Worm (Caenorhabditis elegans) whole organism, L2 larva: ENCODE results near the gene clec-84.

Source experiments
- C34F6.9 ChIP-seq: fragments of 150-350 bp; optimal IDR thresholded peaks from 2 replicates; lab custom pipeline; 2014; ENCODE audit warnings: missing biosample characterization, missing genetic modification characterization
- F13H6.1 ChIP-seq: sonication (generic microtip); optimal IDR thresholded peaks from 2 replicates; lab custom pipeline; 2016; ENCODE audit warnings: missing genetic modification characterization, missing compliant biosample characterization
- R02D3.7 ChIP-seq: fragments of 150-350 bp; optimal IDR thresholded peaks from 2 replicates; lab custom pipeline; 2014; ENCODE audit warnings: missing biosample characterization, missing genetic modification characterization
- Y55F3AM.14 ChIP-seq: fragments of 200-800 bp; sonication (Bioruptor generic); optimal IDR thresholded peaks from 2 replicates; lab custom pipeline; 2018; ENCODE audit warnings: mild to moderate bottlenecking, missing genetic modification characterization, missing compliant biosample characterization
- aly-2 ChIP-seq: fragments of 150-350 bp; optimal IDR thresholded peaks from 2 replicates; lab custom pipeline; 2014; ENCODE audit warnings: missing biosample characterization, missing genetic modification characterization
- blmp-1 ChIP-seq: sonication (generic microtip); optimal IDR thresholded peaks from 2 replicates; lab custom pipeline; 2017; ENCODE audit warnings: missing genetic modification characterization, mild to moderate bottlenecking, missing compliant biosample characterization, antibody characterized with exemption, moderate library complexity; ENCODE audit not compliant: insufficient read depth
- ceh-16 ChIP-seq: fragments of 150-350 bp; optimal IDR thresholded peaks from 2 replicates; lab custom pipeline; 2014; ENCODE audit warnings: missing biosample characterization, missing genetic modification characterization
- ceh-82 ChIP-seq: fragments of 150-350 bp; optimal IDR thresholded peaks from 2 replicates; lab custom pipeline; 2014; ENCODE audit warnings: missing biosample characterization, missing genetic modification characterization
- dmd-4 ChIP-seq: sonication (generic microtip); optimal IDR thresholded peaks from 2 replicates; lab custom pipeline; 2017; ENCODE audit warnings: missing biosample characterization, missing genetic modification characterization
- elt-3 ChIP-seq: sonication (generic microtip); optimal IDR thresholded peaks from 2 replicates; lab custom pipeline; 2017; ENCODE audit warnings: missing biosample characterization, missing genetic modification characterization
- fos-1 ChIP-seq: fragments of 150-350 bp; optimal IDR thresholded peaks from 2 replicates; lab custom pipeline; 2014; ENCODE audit warnings: missing biosample characterization, missing genetic modification characterization
- gmeb-1 ChIP-seq: fragments of 150-350 bp; optimal IDR thresholded peaks from 2 replicates; lab custom pipeline; 2014; ENCODE audit warnings: missing biosample characterization, missing genetic modification characterization
- lin-13 ChIP-seq: fragments of 150-350 bp; optimal IDR thresholded peaks from 2 replicates; lab custom pipeline; 2014; ENCODE audit warnings: missing biosample characterization, missing genetic modification reagents, missing genetic modification characterization
- lin-39 ChIP-seq: fragments of 150-350 bp; optimal IDR thresholded peaks from 2 replicates; lab custom pipeline; 2014; ENCODE audit warnings: missing biosample characterization, missing genetic modification reagents, missing genetic modification characterization
- lsy-2 ChIP-seq, 2 experiments: fragments of 150-350 bp in 1 of 2; sonication (generic microtip) in 1 of 2; optimal IDR thresholded peaks; 2 replicates each; lab custom pipeline; 2014 to 2017; ENCODE audit warnings: missing biosample characterization in 2 of 2, missing genetic modification characterization in 2 of 2
- mab-5 ChIP-seq: fragments of 150-350 bp; optimal IDR thresholded peaks from 2 replicates; lab custom pipeline; 2014; ENCODE audit warnings: missing biosample characterization, missing genetic modification characterization
- mdl-1 ChIP-seq, 2 experiments: fragments of 150-350 bp in 1 of 2; sonication (generic microtip) in 1 of 2; optimal IDR thresholded peaks; 2 replicates each; lab custom pipeline; 2017; ENCODE audit warnings: missing biosample characterization in 2 of 2, missing genetic modification characterization in 2 of 2
- nhr-11 ChIP-seq: fragments of 150-350 bp; optimal IDR thresholded peaks from 2 replicates; lab custom pipeline; 2014; ENCODE audit warnings: missing biosample characterization, missing genetic modification characterization
- nhr-129 ChIP-seq: fragments of 150-350 bp; optimal IDR thresholded peaks from 2 replicates; lab custom pipeline; 2014; ENCODE audit warnings: missing biosample characterization, missing genetic modification characterization
- nhr-21 ChIP-seq: fragments of 150-350 bp; optimal IDR thresholded peaks from 2 replicates; lab custom pipeline; 2014; ENCODE audit warnings: missing biosample characterization, missing genetic modification characterization
- nhr-237 ChIP-seq: fragments of 150-350 bp; optimal IDR thresholded peaks from 2 replicates; lab custom pipeline; 2014; ENCODE audit warnings: missing biosample characterization, missing genetic modification characterization
- nhr-25 ChIP-seq: fragments of 150-350 bp; sonication (generic microtip); optimal IDR thresholded peaks from 3 replicates; lab custom pipeline; 2014; ENCODE audit warnings: missing biosample characterization, missing genetic modification characterization
- peb-1 ChIP-seq: fragments of 150-350 bp; optimal IDR thresholded peaks from 2 replicates; lab custom pipeline; 2014; ENCODE audit warnings: missing biosample characterization, missing genetic modification characterization
- sma-3 ChIP-seq: sonication (generic microtip); optimal IDR thresholded peaks from 2 replicates; lab custom pipeline; 2016; ENCODE audit warnings: missing genetic modification reagents, missing genetic modification characterization, missing compliant biosample characterization
- sma-9 ChIP-seq, 2 experiments: fragments of 150-350 bp in 1 of 2; sonication (generic microtip) in 1 of 2; optimal IDR thresholded peaks; 2 replicates each; lab custom pipeline; 2014 to 2016; ENCODE audit warnings: missing genetic modification characterization in 2 of 2, mild to moderate bottlenecking in 1 of 2, missing biosample characterization in 1 of 2, missing compliant biosample characterization in 1 of 2, missing genetic modification reagents in 1 of 2, moderate library complexity in 1 of 2
- unc-39 ChIP-seq: fragments of 150-350 bp; optimal IDR thresholded peaks from 2 replicates; lab custom pipeline; 2014; ENCODE audit warnings: missing biosample characterization, missing genetic modification characterization
- unc-55 ChIP-seq: fragments of 150-350 bp; sonication (generic microtip); optimal IDR thresholded peaks from 3 replicates; lab custom pipeline; 2014; ENCODE audit warnings: missing biosample characterization, missing genetic modification reagents, missing genetic modification characterization
- unc-62 ChIP-seq: fragments of 150-350 bp; optimal IDR thresholded peaks from 2 replicates; lab custom pipeline; 2014; ENCODE audit warnings: missing biosample characterization, missing genetic modification reagents, missing genetic modification characterization
- ztf-1 ChIP-seq: fragments of 200-800 bp; sonication (Bioruptor generic); conservative IDR thresholded peaks from 2 replicates; pipeline ENCODE4 v1.3.6; 2022; ENCODE audit warnings: missing genetic modification characterization, missing compliant biosample characterization
- ztf-4 ChIP-seq: fragments of 150-350 bp; optimal IDR thresholded peaks from 2 replicates; lab custom pipeline; 2014; ENCODE audit warnings: missing biosample characterization, missing genetic modification characterization

clec-84 gene

ce11 chrIV:2846264-2846663 is 4.0 kb downstream of the clec-84 start, which contains the start of gene Y54G2A.40:
Y54G2A.40 (plus strand) TSS chrIV:2846476.
- TF ChIP-seq nhr-11 (tag; lab: Kevin White, UChicago) (no peak), elt-3 (no peak), lin-13 (GFP tag; lab: Kevin White, UChicago) (peak; percentile 10), lin-39 (tag; lab: Kevin White, UChicago) (no peak), nhr-129 (no peak), nhr-237 (tag; lab: Kevin White, UChicago) (no peak), sma-9 (GFP tag; optimal IDR thresholded peaks at IDR 0.05; lab: Kevin White, UChicago) (no peak), sma-9 (tag; optimal IDR thresholded peaks at IDR 0.05; lab: Kevin White, UChicago) (no peak), unc-62 (GFP tag; lab: Kevin White, UChicago) (no peak), unc-55 (peak; percentile 56), sma-3 (no peak), R02D3.7 (no peak), ceh-16 (tag; lab: Kevin White, UChicago) (no peak), unc-39 (no peak), lsy-2 (tag; optimal IDR thresholded peaks at IDR 0.05; lab: Kevin White, UChicago) (peak in 1 of 2 experiments; percentile 72), nhr-21 (tag; lab: Kevin White, UChicago) (no peak), C34F6.9 (tag; lab: Kevin White, UChicago) (peak; percentile 46)

ce11 chrIV:2849269-2849668 is 7.0 kb downstream of the clec-84 start:
- TF ChIP-seq sma-3: no peak
- no peak for TF ChIP-seq aly-2 (tag; lab: Kevin White, UChicago)
- TF ChIP-seq unc-55: no peak
- TF ChIP-seq nhr-25 (tag; lab: Kevin White, UChicago): no peak
- TF ChIP-seq dmd-4 (tag; lab: Kevin White, UChicago): no peak
- TF ChIP-seq, all 48 proteins: peak for 0

ce11 chrIV:2850586-2850985 is 8.3 kb downstream of the clec-84 start, which contains the start of gene clec-85:
clec-85 (plus strand) TSS chrIV:2850886.
- TF ChIP-seq ztf-4 (tag; lab: Kevin White, UChicago) (no peak), F13H6.1 (no peak), Y55F3AM.14 (no peak), mab-5 (tag; lab: Kevin White, UChicago) (no peak)
- TF ChIP-seq, all 48 proteins: peak for 0

ce11 chrIV:2851625-2852024 is 9.4 kb downstream of the clec-84 start:
- TF ChIP-seq dmd-4 (tag; lab: Kevin White, UChicago) (no peak), unc-39 (no peak), F13H6.1 (no peak), mab-5 (tag; lab: Kevin White, UChicago) (no peak), ceh-82 (tag; lab: Kevin White, UChicago) (no peak)

- TF ChIP-seq mab-5 (tag; lab: Kevin White, UChicago): no peak
- TF ChIP-seq fos-1: no peak
- TF ChIP-seq ztf-1: no peak
- TF ChIP-seq, all 48 proteins: peak for 0
Measured at ce11 chrIV:2853164-2853563, 10.9 kb downstream of the clec-84 start, which contains the start of gene Y54G2A.49. Y54G2A.49 (minus strand) TSS chrIV:2853264.

- TF ChIP-seq peb-1 (tag; lab: Kevin White, UChicago) (no peak), blmp-1 (tag; lab: Kevin White, UChicago) (no peak), unc-39 (no peak), mdl-1 (tag; optimal IDR thresholded peaks at IDR 0.05; lab: Kevin White, UChicago) (no peak), nhr-21 (tag; lab: Kevin White, UChicago) (no peak), fos-1 (peak; percentile 8), gmeb-1 (tag; lab: Kevin White, UChicago) (no peak)
Measured at ce11 chrIV:2854161-2854560, 11.9 kb downstream of the clec-84 start.
